Fruit fly (Drosophila melanogaster): ENCODE measurements around the gene Vdup1.

DNA sequence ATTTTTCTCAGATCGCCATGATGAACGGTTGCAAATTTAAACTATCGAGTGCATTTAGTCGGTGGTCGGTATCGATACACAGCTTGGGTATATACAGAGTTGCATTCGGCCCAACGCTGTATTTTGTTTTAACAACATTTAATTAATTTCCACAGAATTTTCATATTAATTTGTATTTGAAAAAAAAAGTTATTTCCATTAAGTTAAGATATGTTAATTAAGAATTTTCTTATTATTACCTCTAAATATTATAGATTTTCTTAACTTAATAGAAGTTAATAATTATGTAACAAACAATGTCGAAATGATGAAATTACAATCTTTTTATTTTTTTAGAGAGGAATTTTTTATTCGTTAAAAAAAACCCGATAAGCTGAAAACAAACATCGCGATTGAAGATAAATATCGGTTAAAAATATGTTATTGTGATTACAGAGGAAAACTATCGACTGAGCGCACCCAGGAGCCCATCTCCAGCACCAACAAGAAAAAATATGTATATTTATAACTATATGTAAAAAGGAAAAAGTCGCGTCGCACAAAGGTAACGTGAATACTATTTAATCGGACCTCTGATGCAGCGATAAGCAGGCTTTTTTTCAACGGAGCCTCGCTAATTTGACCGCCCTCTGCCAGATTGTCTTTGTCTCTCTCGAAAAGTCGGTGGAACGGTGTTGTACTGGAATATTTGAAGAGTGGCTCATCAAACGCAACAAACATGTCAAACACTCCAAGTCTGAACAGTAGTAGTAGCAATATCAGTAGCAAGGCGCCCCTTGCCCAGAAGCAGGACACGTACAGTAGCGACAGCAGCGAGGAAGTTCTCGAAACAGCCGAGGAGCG, 21.2 kb upstream of the Vdup1 start, which contains the start of the genes rno and mri:
- TF ChIP-seq CTCF (optimal IDR thresholded peaks at IDR 0.05) (no peak), CG8478 (optimal IDR thresholded peaks at IDR 0.05) (no peak)
